Fruit fly (Drosophila melanogaster) whole organism, embryonic: ENCODE data around the gene CG31267.

Experiments used
- CG2875 ChIP-seq: fragments of 200-800 bp; sonication (Bioruptor generic); optimal IDR thresholded peaks from 2 replicates; lab custom pipeline; 2017; ENCODE audit warnings: missing biosample characterization, mild to moderate bottlenecking, missing genetic modification characterization, missing genetic modification reagents
- CG8089 ChIP-seq: fragments of 200-800 bp; sonication (Bioruptor generic); optimal IDR thresholded peaks from 3 replicates; lab custom pipeline; 2016; ENCODE audit warnings: missing biosample characterization, missing genetic modification characterization
- az2 ChIP-seq: fragments of 200-800 bp; sonication (Bioruptor generic); optimal IDR thresholded peaks from 3 replicates; lab custom pipeline; 2016; ENCODE audit warnings: missing biosample characterization, missing genetic modification characterization
- fru ChIP-seq: fragments of >200 bp; optimal IDR thresholded peaks from 2 replicates; lab custom pipeline; 2017
- nerfin-1 ChIP-seq: fragments of 200-800 bp; sonication (Bioruptor generic); optimal IDR thresholded peaks from 3 replicates; lab custom pipeline; 2019; ENCODE audit warnings: missing biosample characterization, mild to moderate bottlenecking, missing genetic modification characterization, moderate library complexity
- phol ChIP-seq: fragments of 200-800 bp; sonication (Bioruptor generic); optimal IDR thresholded peaks from 3 replicates; lab custom pipeline; 2018; ENCODE audit warnings: missing biosample characterization, mild to moderate bottlenecking, missing genetic modification characterization, moderate library complexity

- TF ChIP-seq az2 (GFP tag; lab: Kevin White, UChicago) (peak; percentile 56), phol (tag; lab: Kevin White, UChicago) (peak; percentile 56), nerfin-1 (tag; lab: Kevin White, UChicago) (no peak), fru (lab: Kevin White, UChicago) (no peak), CG2875 (GFP tag; lab: Kevin White, UChicago) (peak; percentile 45), CG8089 (GFP tag; lab: Kevin White, UChicago) (no peak)
Observed at dm6 chr3R:17151376-17152026, 17.5 kb downstream of the CG31267 start, which contains the start of gene CG5292.
